Worm (Caenorhabditis elegans) whole organism, L4 larva: ENCODE data around the gene srxa-10.

ENCODE experiments used
- aha-1 ChIP-seq: fragments of 150-350 bp; peaks from one replicate; lab custom pipeline; 2014; ENCODE audit warnings: missing biosample characterization, missing genetic modification characterization
- attf-4 ChIP-seq: sonication (generic microtip); optimal IDR thresholded peaks from 3 replicates; lab custom pipeline; 2017; ENCODE audit warnings: missing biosample characterization, missing genetic modification characterization
- ces-1 ChIP-seq: fragments of 150-350 bp; sonication (generic microtip); optimal IDR thresholded peaks from 4 replicates; lab custom pipeline; 2014; ENCODE audit warnings: missing biosample characterization, missing genetic modification reagents, missing genetic modification characterization
- daf-12 ChIP-seq: fragments of 150-350 bp; optimal IDR thresholded peaks from 2 replicates; lab custom pipeline; 2014; ENCODE audit warnings: missing biosample characterization, missing genetic modification reagents, missing genetic modification characterization
- hmg-1.1 ChIP-seq: fragments of 200-800 bp; sonication (Bioruptor generic); IDR thresholded peaks from 2 replicates; pipeline ENCODE4 v1.3.6; 2022; ENCODE audit warnings: missing genetic modification reagents, missing genetic modification characterization, missing compliant biosample characterization
- nhr-11 ChIP-seq: fragments of 150-350 bp; optimal IDR thresholded peaks from 2 replicates; lab custom pipeline; 2014; ENCODE audit warnings: missing biosample characterization, missing genetic modification characterization
- nhr-237 ChIP-seq: sonication (generic microtip); optimal IDR thresholded peaks from 2 replicates; lab custom pipeline; 2017; ENCODE audit warnings: missing biosample characterization, missing genetic modification characterization
- nhr-77 ChIP-seq: fragments of 150-350 bp; optimal IDR thresholded peaks from 2 replicates; lab custom pipeline; 2014; ENCODE audit warnings: missing biosample characterization, missing genetic modification characterization
- zag-1 ChIP-seq: fragments of 150-350 bp; optimal IDR thresholded peaks from 2 replicates; lab custom pipeline; 2014; ENCODE audit warnings: missing biosample characterization, missing genetic modification characterization
- zfp-3 ChIP-seq: fragments of 200-800 bp; sonication (Bioruptor generic); conservative IDR thresholded peaks from 2 replicates; pipeline ENCODE4 v1.3.6; 2022; ENCODE audit warnings: missing genetic modification reagents, missing genetic modification characterization, missing compliant biosample characterization

DNA sequence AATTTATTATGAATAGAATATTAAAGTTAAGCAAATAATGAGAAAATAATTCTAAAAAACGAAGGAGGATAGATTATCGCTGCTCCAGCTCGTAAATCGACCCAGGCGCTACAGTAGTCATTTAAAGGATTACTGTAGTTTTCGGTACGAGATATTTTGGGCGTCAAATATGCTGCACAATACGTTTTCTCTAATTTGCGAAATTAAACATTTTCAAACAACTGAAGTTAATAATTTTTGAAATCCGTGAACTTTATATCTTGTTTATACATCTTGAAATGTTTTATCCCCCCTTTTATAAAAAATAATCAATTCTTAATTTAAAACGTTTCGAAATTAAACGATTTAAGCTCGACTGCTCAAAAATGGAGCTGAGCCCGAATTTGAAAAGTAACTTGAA is 49.7 kb upstream of the srxa-10 start, which contains the start of gene K11H3.2:
- TF ChIP-seq aha-1 (tag; lab: Kevin White, UChicago) (no peak), zag-1 (tag; lab: Kevin White, UChicago) (no peak), attf-4 (tag; lab: Kevin White, UChicago) (no peak), nhr-11 (tag; lab: Kevin White, UChicago) (no peak), daf-12 (tag; lab: Kevin White, UChicago) (no peak), hmg-1.1 (no peak), zfp-3 (GFP tag; lab: Robert Waterston, UW) (no peak), nhr-77 (tag; lab: Kevin White, UChicago) (no peak), ces-1 (GFP tag; lab: Kevin White, UChicago) (no peak), nhr-237 (tag; lab: Kevin White, UChicago) (no peak)
